Fruit fly (Drosophila melanogaster): ENCODE data around the gene nebu.
A peak's percentile ranks its signal among the peaks of the same experiment; 100 is the strongest.

The nebu gene

dm6 chr3L:12806290-12806743, 36.6 kb downstream of the nebu start:
- TF ChIP-seq jigr1 (GFP tag; IDR thresholded peaks at IDR 0.05) (no peak), CG1602 (GFP tag; optimal IDR thresholded peaks at IDR 0.05) (peak; percentile 20), nom (GFP tag; optimal IDR thresholded peaks at IDR 0.05) (peak; percentile 45), abd-A (tag; optimal IDR thresholded peaks at IDR 0.05) (no peak), fd64A (GFP tag; optimal IDR thresholded peaks at IDR 0.05) (no peak), ttk (GFP tag; IDR thresholded peaks at IDR 0.05) (no peak), zf30C (GFP tag; optimal IDR thresholded peaks at IDR 0.05) (no peak), ase (GFP tag; IDR thresholded peaks at IDR 0.05) (no peak), CG12236 (GFP tag; optimal IDR thresholded peaks at IDR 0.05) (no peak), tin (GFP tag; optimal IDR thresholded peaks at IDR 0.05) (peak; percentile 47), CG13296 (GFP tag; optimal IDR thresholded peaks at IDR 0.05) (peak; percentile 11), zen (tag; optimal IDR thresholded peaks at IDR 0.05) (no peak), prd (optimal IDR thresholded peaks at IDR 0.05) (no peak), prd (GFP tag; IDR thresholded peaks at IDR 0.05) (0 out of 3 replicates have a peak, but pooled peaks have one; percentile 34), salm (tag; optimal IDR thresholded peaks at IDR 0.05) (peak; percentile 33), unc-4 (GFP tag; IDR thresholded peaks at IDR 0.05; ENCODE audit: partially characterized antibody) (peak; percentile 17; the same call in 1 of the 2 replicates), CG11560 (tag; IDR thresholded peaks at IDR 0.05) (no peak), stc (GFP tag; IDR thresholded peaks at IDR 0.05) (peak; percentile 61; the same call in 1 of the 2 replicates), az2 (GFP tag; optimal IDR thresholded peaks at IDR 0.05) (peak; percentile 54), fd102C (GFP tag; optimal IDR thresholded peaks at IDR 0.05) (no peak), CG12104 (GFP tag; optimal IDR thresholded peaks at IDR 0.05) (no peak), maf-S (GFP tag; optimal IDR thresholded peaks at IDR 0.05) (no peak), Gsc (GFP tag; IDR thresholded peaks at IDR 0.05) (no peak), otp (GFP tag; IDR thresholded peaks at IDR 0.05) (peak; percentile 43; the same call in 1 of the 3 replicates), onecut (GFP tag; IDR thresholded peaks at IDR 0.05) (peak; percentile 40; the same call in 1 of the 2 replicates), CG14710 (tag; optimal IDR thresholded peaks at IDR 0.05) (peak; percentile 47), zfh1 (GFP tag; IDR thresholded peaks at IDR 0.05) (peak; percentile 38; the same call in 1 of the 3 replicates), ind (GFP tag; optimal IDR thresholded peaks at IDR 0.05) (peak; percentile 17), CG10366 (GFP tag; IDR thresholded peaks at IDR 0.05) (peak; percentile 45), CG12769 (tag; optimal IDR thresholded peaks at IDR 0.05) (no peak), CG6175 (GFP tag; IDR thresholded peaks at IDR 0.05) (no peak), Myb (GFP tag; optimal IDR thresholded peaks at IDR 0.05) (no peak), CG31224 (GFP tag; IDR thresholded peaks at IDR 0.05) (no peak), CG32532 (GFP tag; IDR thresholded peaks at IDR 0.05) (peak; percentile 66), grn (GFP tag; optimal IDR thresholded peaks at IDR 0.05) (peak; percentile 36), CHES-1-like (GFP tag; optimal IDR thresholded peaks at IDR 0.05) (no peak), CG2875 (GFP tag; optimal IDR thresholded peaks at IDR 0.05) (no peak), Ssrp (tag; optimal IDR thresholded peaks at IDR 0.05) (peak; percentile 37), Hsf (GFP tag; optimal IDR thresholded peaks at IDR 0.05) (no peak), run (tag; optimal IDR thresholded peaks at IDR 0.05) (peak; percentile 9), CG16779 (GFP tag; IDR thresholded peaks at IDR 0.05) (no peak), Mes4 (GFP tag; optimal IDR thresholded peaks at IDR 0.05) (no peak), wor (GFP tag; IDR thresholded peaks at IDR 0.05) (no peak), amos (GFP tag; IDR thresholded peaks at IDR 0.05; ENCODE audit: partially characterized antibody) (no peak), Fer3 (tag; optimal IDR thresholded peaks at IDR 0.05) (peak; percentile 35), CG10209 (GFP tag; optimal IDR thresholded peaks at IDR 0.05) (peak; percentile 67), Dbx (GFP tag; IDR thresholded peaks at IDR 0.05) (no peak), peb (GFP tag; IDR thresholded peaks at IDR 0.05) (no peak), grau (tag; optimal IDR thresholded peaks at IDR 0.05) (peak; percentile 74), Ada2b (GFP tag; IDR thresholded peaks at IDR 0.05) (peak; percentile 29), CG9437 (GFP tag; optimal IDR thresholded peaks at IDR 0.05) (peak; percentile 34), CG17359 (tag; optimal IDR thresholded peaks at IDR 0.05) (peak; percentile 67)
